Fruit fly (Drosophila melanogaster) whole organism, larva: ENCODE results near the gene msd1.

Experiments
- noc ChIP-seq: fragments of 200-800 bp; sonication (Bioruptor generic); optimal IDR thresholded peaks from 3 replicates; lab custom pipeline; 2019; ENCODE audit warnings: missing biosample characterization, mild to moderate bottlenecking, missing genetic modification characterization, moderate library complexity

The msd1 gene

DNA sequence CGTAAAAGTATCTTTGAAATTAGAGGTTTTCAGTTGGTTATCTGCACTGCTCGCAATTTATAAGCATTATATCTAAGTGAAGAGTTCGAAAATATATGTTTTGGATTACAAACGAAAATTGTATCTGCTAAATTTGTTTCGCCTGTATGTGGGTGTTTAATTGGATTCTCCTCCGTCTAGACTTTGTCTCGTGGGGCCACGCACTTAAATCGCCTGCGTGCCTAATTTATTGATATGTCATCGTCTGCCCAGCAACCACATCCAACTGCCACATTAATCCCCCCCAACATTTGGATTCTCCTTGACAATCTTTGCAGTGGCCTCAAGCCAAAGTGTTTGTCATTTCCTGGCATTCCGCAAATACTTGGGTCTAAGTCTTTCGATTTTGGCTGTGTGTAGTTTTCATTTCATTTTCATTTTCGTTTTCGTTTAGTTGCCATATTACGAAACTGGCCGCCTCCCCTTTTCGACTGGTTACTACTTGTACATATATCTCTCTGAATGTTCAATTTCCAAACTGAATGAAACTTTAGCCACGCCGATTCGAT, 46.6 kb downstream of the msd1 start:
- no peak for TF ChIP-seq noc (tag; lab: Kevin White, UChicago)

dm6 chr3L:1378862-1379543, 47.5 kb downstream of the msd1 start:
- no peak for TF ChIP-seq noc (tag; lab: Kevin White, UChicago)

- no peak for TF ChIP-seq noc (tag; lab: Kevin White, UChicago)
Observed at dm6 chr3L:1379741-1380465, 48.4 kb downstream of the msd1 start.

DNA sequence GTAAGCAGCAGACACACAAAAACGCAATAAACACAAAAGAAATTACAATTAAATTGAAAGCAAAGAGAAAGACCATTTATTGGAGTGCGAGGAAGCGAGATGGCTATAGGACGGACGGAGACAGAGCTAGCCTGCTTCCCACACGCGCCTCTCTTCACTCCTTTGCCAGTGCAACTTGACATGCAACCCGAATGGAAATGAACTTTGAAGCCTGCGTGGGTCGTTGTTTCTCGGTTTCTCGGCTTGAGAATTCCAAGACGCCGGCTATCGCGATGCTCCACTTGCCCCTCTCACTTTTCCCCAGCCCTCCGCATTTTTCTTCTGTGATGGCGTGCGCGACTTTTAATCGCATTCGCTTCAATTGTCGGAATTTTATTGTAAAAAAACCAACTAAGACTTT, 49.4 kb downstream of the msd1 start:
- no peak for TF ChIP-seq noc (tag; lab: Kevin White, UChicago)
